Worm (Caenorhabditis elegans) whole organism, late embryonic: ENCODE data around the gene C56C10.7.

Experiments used
- F13H6.1 ChIP-seq: sonication (generic microtip); optimal IDR thresholded peaks from 2 replicates; lab custom pipeline; 2016; ENCODE audit warnings: missing genetic modification characterization, missing compliant biosample characterization
- T23F11.4 ChIP-seq: fragments of 200-800 bp; sonication (Bioruptor generic); optimal IDR thresholded peaks from 2 replicates; lab custom pipeline; 2018; ENCODE audit warnings: mild to moderate bottlenecking, missing genetic modification characterization, missing compliant biosample characterization
- Y22D7AL.16 ChIP-seq: sonication (generic microtip); optimal IDR thresholded peaks from 2 replicates; lab custom pipeline; 2016; ENCODE audit warnings: missing genetic modification characterization, missing compliant biosample characterization
- ama-1 ChIP-seq: fragments of 150-350 bp; optimal IDR thresholded peaks from 2 replicates; lab custom pipeline; 2014
- ceh-19 ChIP-seq: fragments of 200-800 bp; sonication (Bioruptor generic); optimal IDR thresholded peaks from 2 replicates; lab custom pipeline; 2018; ENCODE audit warnings: mild to moderate bottlenecking, missing genetic modification characterization, missing compliant biosample characterization
- ceh-48 ChIP-seq: sonication (generic microtip); optimal IDR thresholded peaks from 2 replicates; lab custom pipeline; 2016; ENCODE audit warnings: missing genetic modification characterization, inconsistent platforms, missing compliant biosample characterization
- dmd-4 ChIP-seq: sonication (generic microtip); optimal IDR thresholded peaks from 2 replicates; lab custom pipeline; 2016; ENCODE audit warnings: borderline replicate concordance, missing genetic modification characterization, missing compliant biosample characterization
- dve-1 ChIP-seq: sonication (generic microtip); optimal IDR thresholded peaks from 2 replicates; lab custom pipeline; 2017; ENCODE audit warnings: antibody characterized with exemption, mild to moderate bottlenecking, missing genetic modification characterization, missing compliant biosample characterization
- nfya-1 ChIP-seq: sonication (generic microtip); optimal IDR thresholded peaks from 2 replicates; lab custom pipeline; 2017; ENCODE audit warnings: missing genetic modification characterization, mild to moderate bottlenecking, missing compliant biosample characterization, antibody characterized with exemption, moderate library complexity
- npax-4 ChIP-seq: sonication (generic microtip); optimal IDR thresholded peaks from 2 replicates; lab custom pipeline; 2016; ENCODE audit warnings: missing genetic modification characterization, missing compliant biosample characterization
- pha-4 ChIP-seq: fragments of 150-350 bp; optimal IDR thresholded peaks from 2 replicates; lab custom pipeline; 2018; ENCODE audit warnings: missing biosample characterization, missing genetic modification reagents, missing genetic modification characterization

DNA sequence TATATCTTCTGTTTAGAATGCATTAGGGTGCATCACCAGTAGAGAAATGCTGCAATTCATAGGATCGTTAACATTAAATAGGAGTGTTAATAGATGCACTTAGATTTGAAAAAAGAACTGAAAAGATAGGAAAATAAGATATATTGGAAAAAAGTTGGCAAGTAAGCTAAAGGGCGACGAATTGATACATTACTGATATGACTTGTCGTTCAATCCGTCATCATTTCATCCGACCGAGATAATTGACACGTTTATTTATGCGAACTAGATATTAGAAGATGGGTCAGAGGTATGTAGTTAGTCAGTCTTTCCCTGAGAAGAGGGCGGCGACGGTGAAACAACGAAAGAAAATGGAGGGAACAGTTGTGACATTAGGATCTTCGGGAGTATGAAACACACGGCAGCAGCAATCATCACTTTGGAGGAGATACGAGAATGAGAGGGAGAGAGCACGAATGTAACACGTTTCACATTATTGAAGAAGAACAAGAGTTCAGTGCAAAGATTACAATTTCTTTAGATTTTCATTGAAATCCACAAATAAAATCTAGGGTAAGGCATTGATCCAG is 42.4 kb downstream of the C56C10.7 start, which contains the start of gene lron-15:
- TF ChIP-seq ama-1 (lab: Kevin White, UChicago) (no peak), dmd-4 (tag; lab: Kevin White, UChicago) (no peak), ceh-48 (tag; lab: Kevin White, UChicago) (no peak), dve-1 (tag; lab: Kevin White, UChicago) (no peak), F13H6.1 (tag; lab: Kevin White, UChicago) (no peak), nfya-1 (no peak), ceh-19 (GFP tag; lab: Kevin White, UChicago) (no peak), Y22D7AL.16 (no peak), pha-4 (tag; lab: Kevin White, UChicago) (no peak), npax-4 (tag; lab: Kevin White, UChicago) (no peak), T23F11.4 (GFP tag; lab: Kevin White, UChicago) (no peak)
